Worm (Caenorhabditis elegans) whole organism, L4/young adult: Measurements from ENCODE around the gene C39B5.6.

Source experiments
- W03F9.2 ChIP-seq: fragments of 150-350 bp; optimal IDR thresholded peaks from 2 replicates; lab custom pipeline; 2014; ENCODE audit warnings: missing biosample characterization, missing genetic modification characterization
- dao-5 ChIP-seq: sonication (generic microtip); optimal IDR thresholded peaks from 2 replicates; lab custom pipeline; 2016; ENCODE audit warnings: missing genotype, missing genetic modification characterization, moderate library complexity, missing compliant biosample characterization
- him-1 ChIP-seq: sonication (generic microtip); optimal IDR thresholded peaks from 2 replicates; lab custom pipeline; 2016; ENCODE audit warnings: missing genotype, missing genetic modification reagents, missing genetic modification characterization, missing compliant biosample characterization

- TF ChIP-seq him-1 (tag; lab: Kevin White, UChicago) = no peak
- no peak for TF ChIP-seq W03F9.2 (tag; lab: Kevin White, UChicago)
- no peak for TF ChIP-seq dao-5
Measured at ce11 chrIII:2253027-2253499, 55.3 kb downstream of the C39B5.6 start, which contains the start of gene fbxa-73.
